Fruit fly (Drosophila melanogaster) whole organism, prepupa: Measurements from ENCODE around the gene rdog.

Source experiments
- CG10631 ChIP-seq: fragments of 200-800 bp; sonication (Bioruptor generic); optimal IDR thresholded peaks from 2 replicates; lab custom pipeline; 2016; ENCODE audit warnings: missing biosample characterization, missing genetic modification characterization
- CG10669 ChIP-seq: fragments of 200-800 bp; sonication (Bioruptor generic); optimal IDR thresholded peaks from 3 replicates; lab custom pipeline; 2018; ENCODE audit warnings: missing biosample characterization, mild to moderate bottlenecking, missing genetic modification characterization, moderate library complexity
- CG11294 ChIP-seq: fragments of 200-800 bp; sonication (Bioruptor generic); IDR thresholded peaks from 2 replicates; pipeline ENCODE4 v1.3.6; 2022; ENCODE audit warnings: missing biosample characterization, missing genetic modification characterization
- CG15336 ChIP-seq: fragments of 200-800 bp; sonication (Bioruptor generic); IDR thresholded peaks from 2 replicates; pipeline ENCODE4 v1.3.6; 2022; ENCODE audit warnings: missing biosample characterization, missing genetic modification characterization
- CG1621 ChIP-seq: fragments of 200-800 bp; sonication (Bioruptor generic); optimal IDR thresholded peaks from 3 replicates; lab custom pipeline; 2018; ENCODE audit warnings: missing biosample characterization, mild to moderate bottlenecking, missing genetic modification characterization
- CG16779 ChIP-seq: fragments of 200-800 bp; sonication (Bioruptor generic); optimal IDR thresholded peaks from 3 replicates; lab custom pipeline; 2017; ENCODE audit warnings: missing biosample characterization, mild to moderate bottlenecking, missing genetic modification characterization
- CG3032 ChIP-seq: fragments of 200-800 bp; optimal IDR thresholded peaks from 2 replicates; lab custom pipeline; 2019; ENCODE audit warnings: missing biosample characterization, mild to moderate bottlenecking, missing genetic modification characterization, moderate library complexity
- CG32006 ChIP-seq: fragments of 200-800 bp; sonication (Bioruptor generic); optimal IDR thresholded peaks from 3 replicates; lab custom pipeline; 2017; ENCODE audit warnings: missing biosample characterization, mild to moderate bottlenecking, missing genetic modification characterization
- CG34406 ChIP-seq: fragments of 200-800 bp; sonication (Bioruptor generic); optimal IDR thresholded peaks from 3 replicates; lab custom pipeline; 2016; ENCODE audit warnings: missing biosample characterization, missing genetic modification characterization
- CG4318 ChIP-seq: fragments of 200-800 bp; sonication (Bioruptor generic); optimal IDR thresholded peaks from 3 replicates; lab custom pipeline; 2017; ENCODE audit warnings: missing biosample characterization, mild to moderate bottlenecking, missing genetic modification characterization
- CG6163 ChIP-seq: fragments of 200-800 bp; sonication (Bioruptor generic); IDR thresholded peaks from 3 replicates; pipeline ENCODE4 v1.3.6; 2022; ENCODE audit warnings: missing biosample characterization, missing genetic modification characterization
- CG6808 ChIP-seq: fragments of 200-800 bp; sonication (Bioruptor generic); optimal IDR thresholded peaks from 3 replicates; lab custom pipeline; 2017; ENCODE audit warnings: missing biosample characterization, missing genetic modification characterization, mild to moderate bottlenecking, moderate library complexity, missing genetic modification reagents
- CG6854 ChIP-seq: fragments of 200-800 bp; sonication (Bioruptor generic); optimal IDR thresholded peaks from 2 replicates; lab custom pipeline; 2017; ENCODE audit warnings: missing biosample characterization, mild to moderate bottlenecking, missing genetic modification characterization
- CG8119 ChIP-seq: fragments of 200-800 bp; sonication (Bioruptor generic); IDR thresholded peaks from 3 replicates; pipeline ENCODE4 v1.3.6; 2022; ENCODE audit warnings: missing biosample characterization, missing genetic modification characterization
- CG8319 ChIP-seq: fragments of 200-800 bp; sonication (Bioruptor generic); optimal IDR thresholded peaks from 3 replicates; lab custom pipeline; 2016; ENCODE audit warnings: missing biosample characterization, missing genetic modification characterization
- CG8632 ChIP-seq: fragments of 200-800 bp; sonication (Bioruptor generic); optimal IDR thresholded peaks from 3 replicates; lab custom pipeline; 2016; ENCODE audit warnings: missing biosample characterization, missing genetic modification characterization
- Eip75B ChIP-seq: fragments of 200-800 bp; sonication (Bioruptor generic); optimal IDR thresholded peaks from 3 replicates; lab custom pipeline; 2016; ENCODE audit warnings: missing biosample characterization, missing genetic modification characterization
- Eip78C ChIP-seq: fragments of 200-800 bp; sonication (Bioruptor generic); peaks from one replicate; lab custom pipeline; 2016; ENCODE audit warnings: missing biosample characterization, missing genetic modification characterization
- Eip93F ChIP-seq: fragments of 200-800 bp; sonication (Bioruptor generic); optimal IDR thresholded peaks from 2 replicates; lab custom pipeline; 2016; ENCODE audit warnings: missing biosample characterization, mild to moderate bottlenecking, missing genetic modification characterization
- Ets21C ChIP-seq: fragments of 200-800 bp; sonication (Bioruptor generic); optimal IDR thresholded peaks from 3 replicates; lab custom pipeline; 2016; ENCODE audit warnings: missing biosample characterization, missing genetic modification characterization
- Ets96B ChIP-seq: fragments of 200-800 bp; optimal IDR thresholded peaks from 2 replicates; lab custom pipeline; 2019; ENCODE audit warnings: missing biosample characterization, mild to moderate bottlenecking, missing genetic modification characterization, moderate library complexity
- Gug ChIP-seq: fragments of 200-800 bp; sonication (Bioruptor generic); IDR thresholded peaks from 2 replicates; pipeline ENCODE4 v1.3.6; 2022; ENCODE audit warnings: missing biosample characterization, missing genetic modification characterization
- Hr39 ChIP-seq: fragments of 200-800 bp; sonication (Bioruptor generic); optimal IDR thresholded peaks from 2 replicates; lab custom pipeline; 2016; ENCODE audit warnings: missing biosample characterization, missing genetic modification characterization
- Hr4 ChIP-seq: fragments of 200-800 bp; sonication (Bioruptor generic); optimal IDR thresholded peaks from 3 replicates; lab custom pipeline; 2016; ENCODE audit warnings: missing biosample characterization, missing genetic modification characterization
- Lpt ChIP-seq: fragments of 200-800 bp; sonication (Bioruptor generic); optimal IDR thresholded peaks from 3 replicates; lab custom pipeline; 2016; ENCODE audit warnings: missing biosample characterization, missing genetic modification characterization
- Met ChIP-seq: fragments of 200-800 bp; sonication (Bioruptor generic); optimal IDR thresholded peaks from 3 replicates; lab custom pipeline; 2016; ENCODE audit warnings: missing biosample characterization, missing genetic modification characterization
- OdsH ChIP-seq: fragments of 200-800 bp; sonication (Bioruptor generic); optimal IDR thresholded peaks from 3 replicates; lab custom pipeline; 2016; ENCODE audit warnings: missing biosample characterization, missing genetic modification characterization
- Smox ChIP-seq: fragments of 200-800 bp; sonication (Bioruptor generic); optimal IDR thresholded peaks from 3 replicates; lab custom pipeline; 2016; ENCODE audit warnings: missing biosample characterization, missing genetic modification characterization
- Sox102F ChIP-seq: fragments of 200-800 bp; sonication (Bioruptor generic); optimal IDR thresholded peaks from 2 replicates; lab custom pipeline; 2016; ENCODE audit warnings: missing biosample characterization, mild to moderate bottlenecking, missing genetic modification characterization
- Sox14 ChIP-seq: fragments of 200-800 bp; sonication (Bioruptor generic); optimal IDR thresholded peaks from 3 replicates; lab custom pipeline; 2016; ENCODE audit warnings: missing biosample characterization, missing genetic modification characterization
- Sox15 ChIP-seq: fragments of 200-800 bp; sonication (Bioruptor generic); optimal IDR thresholded peaks from 3 replicates; lab custom pipeline; 2016; ENCODE audit warnings: missing biosample characterization, missing genetic modification characterization
- achi ChIP-seq: fragments of 200-800 bp; sonication (Bioruptor generic); optimal IDR thresholded peaks from 3 replicates; lab custom pipeline; 2016; ENCODE audit warnings: missing biosample characterization, missing genetic modification characterization
- acj6 ChIP-seq: fragments of 200-800 bp; sonication (Bioruptor generic); optimal IDR thresholded peaks from 3 replicates; lab custom pipeline; 2016; ENCODE audit warnings: missing biosample characterization, missing genetic modification characterization
- cyc ChIP-seq: fragments of 200-800 bp; sonication (Bioruptor generic); optimal IDR thresholded peaks from 3 replicates; lab custom pipeline; 2016; ENCODE audit warnings: missing biosample characterization, missing genetic modification characterization
- dac ChIP-seq: fragments of 200-800 bp; sonication (Bioruptor generic); optimal IDR thresholded peaks from 2 replicates; lab custom pipeline; 2017; ENCODE audit warnings: missing biosample characterization, mild to moderate bottlenecking, missing genetic modification characterization
- dsx ChIP-seq: fragments of 200-800 bp; optimal IDR thresholded peaks from 3 replicates; lab custom pipeline; 2019; ENCODE audit warnings: missing biosample characterization, mild to moderate bottlenecking, missing genetic modification characterization, moderate library complexity; ENCODE audit not compliant: poor library complexity, severe bottlenecking
- eg ChIP-seq: fragments of 200-800 bp; sonication (Bioruptor generic); IDR thresholded peaks from 3 replicates; pipeline ENCODE4 v1.3.6; 2022; ENCODE audit warnings: missing biosample characterization, missing genetic modification characterization
- fd85E ChIP-seq: fragments of 200-800 bp; sonication (Bioruptor generic); optimal IDR thresholded peaks from 3 replicates; lab custom pipeline; 2016; ENCODE audit warnings: missing biosample characterization, missing genetic modification characterization
- fkh ChIP-seq: fragments of 200-800 bp; sonication (Bioruptor generic); optimal IDR thresholded peaks from 3 replicates; lab custom pipeline; 2017; ENCODE audit warnings: missing biosample characterization, mild to moderate bottlenecking, missing genetic modification characterization, moderate library complexity
- lz ChIP-seq: fragments of 200-800 bp; sonication (Bioruptor generic); optimal IDR thresholded peaks from 3 replicates; lab custom pipeline; 2016; ENCODE audit warnings: missing biosample characterization, missing genetic modification characterization
- net ChIP-seq: fragments of 200-800 bp; sonication (Bioruptor generic); optimal IDR thresholded peaks from 3 replicates; lab custom pipeline; 2016; ENCODE audit warnings: missing biosample characterization, missing genetic modification characterization
- pdm3 ChIP-seq: fragments of 200-800 bp; sonication (Bioruptor generic); optimal IDR thresholded peaks from 3 replicates; lab custom pipeline; 2016; ENCODE audit warnings: missing biosample characterization, missing genetic modification characterization
- salr ChIP-seq, 2 experiments: fragments of 200-800 bp; sonication (Bioruptor generic); optimal IDR thresholded peaks; 3 replicates each; lab custom pipeline; 2016 to 2018; ENCODE audit warnings: missing biosample characterization in 2 of 2, missing genetic modification characterization in 2 of 2, mild to moderate bottlenecking in 1 of 2
- ss ChIP-seq, 2 experiments: fragments of 200-800 bp; sonication (Bioruptor generic); optimal IDR thresholded peaks; 2 replicates in 1 of 2; 3 replicates in 1 of 2; lab custom pipeline; 2017 to 2018; ENCODE audit warnings: mild to moderate bottlenecking in 2 of 2, missing biosample characterization in 2 of 2, missing genetic modification characterization in 2 of 2, moderate library complexity in 1 of 2
- svp ChIP-seq: fragments of 200-800 bp; sonication (Bioruptor generic); peaks from one replicate; lab custom pipeline; 2016; ENCODE audit warnings: missing biosample characterization, missing genetic modification characterization
- topi ChIP-seq: fragments of 200-800 bp; sonication (Bioruptor generic); optimal IDR thresholded peaks from 3 replicates; lab custom pipeline; 2016; ENCODE audit warnings: missing biosample characterization, missing genetic modification characterization

The rdog gene

DNA sequence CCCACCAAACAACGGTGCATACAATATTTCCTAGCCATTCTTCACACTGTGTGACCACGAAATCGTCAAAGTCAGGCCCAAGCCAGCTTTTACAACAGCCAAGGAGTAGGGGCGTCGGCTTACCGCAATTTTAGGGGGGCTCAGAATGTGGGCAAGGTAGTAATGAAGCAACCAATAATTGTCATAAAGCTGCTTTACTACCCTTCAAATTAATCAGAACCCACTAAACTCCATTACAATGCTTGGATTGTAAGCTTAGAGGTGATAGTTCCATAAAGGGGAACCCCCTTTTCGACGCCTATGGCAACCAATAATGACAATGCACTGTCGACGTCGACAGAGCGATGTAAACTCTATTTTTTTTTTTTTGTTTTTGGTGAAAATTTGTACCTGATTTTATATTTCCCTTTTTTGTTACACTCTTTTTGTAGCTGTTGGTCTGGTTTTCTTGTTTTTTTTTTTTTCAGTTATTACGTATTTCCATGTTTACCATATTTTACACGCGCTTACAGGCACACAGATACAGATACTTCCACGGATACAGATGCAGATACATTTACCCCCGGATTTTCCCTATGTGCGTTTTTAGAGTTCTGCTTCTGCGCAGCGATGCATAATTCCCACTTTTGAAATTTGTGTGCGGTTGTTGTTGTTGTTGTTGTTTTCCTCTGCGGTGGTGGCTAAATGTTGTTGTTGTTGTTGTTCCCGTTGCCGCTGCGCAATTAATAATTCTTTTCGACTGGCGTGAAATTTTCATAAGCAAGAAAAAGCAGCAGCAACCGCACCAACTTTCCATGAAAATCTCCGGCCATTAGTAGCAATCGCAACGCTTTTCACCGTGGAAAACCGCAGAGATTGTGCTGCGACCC, 46.9 kb downstream of the rdog start (continued):
- TF ChIP-seq Sox14 (GFP tag; lab: Kevin White, UChicago) (peak; percentile 27), Hr4 (GFP tag; lab: Kevin White, UChicago) (peak; percentile 85), CG4318 (GFP tag; lab: Kevin White, UChicago) (peak; percentile 73), net (GFP tag; lab: Kevin White, UChicago) (peak; percentile 71), Met (no peak), CG10669 (GFP tag; lab: Kevin White, UChicago) (peak; percentile 20), CG8319 (GFP tag; lab: Kevin White, UChicago) (no peak), OdsH (GFP tag; lab: Kevin White, UChicago) (peak; percentile 63), Sox15 (GFP tag; lab: Kevin White, UChicago) (no peak), Lpt (GFP tag; lab: Kevin White, UChicago) (peak; percentile 46), fd85E (GFP tag; lab: Kevin White, UChicago) (no peak), eg (GFP tag; lab: Robert Waterston, UW) (peak; percentile 76), fkh (GFP tag; lab: Kevin White, UChicago) (no peak), CG10631 (peak; percentile 52), CG16779 (tag; lab: Kevin White, UChicago) (peak; percentile 3), dac (GFP tag; lab: Kevin White, UChicago) (peak; percentile 68), Eip75B (GFP tag; lab: Kevin White, UChicago) (peak; percentile 24), Hr39 (no peak), achi (GFP tag; lab: Kevin White, UChicago) (peak; percentile 51), svp (no peak), salr (GFP tag; optimal IDR thresholded peaks at IDR 0.05; lab: Kevin White, UChicago) (peak in 1 of 2 experiments; percentile 58), cyc (GFP tag; lab: Kevin White, UChicago) (no peak), CG1621 (tag; lab: Kevin White, UChicago) (peak; percentile 12), Eip93F (GFP tag; lab: Kevin White, UChicago) (no peak), Sox102F (GFP tag; lab: Kevin White, UChicago) (no peak), Ets96B (tag; lab: Kevin White, UChicago) (peak; percentile 47), CG8119 (peak; percentile 77), CG6808 (GFP tag; lab: Kevin White, UChicago) (peak; percentile 50), topi (GFP tag; lab: Kevin White, UChicago) (no peak), Ets21C (no peak), CG3032 (peak; percentile 55), dsx (GFP tag; lab: Kevin White, UChicago) (peak; percentile 18), acj6 (GFP tag; lab: Kevin White, UChicago) (peak; percentile 54), Gug (GFP tag; lab: Robert Waterston, UW) (peak; percentile 45; the same call in 1 of the 2 replicates)
- TF ChIP-seq, all 60 proteins: peak for 35

DNA sequence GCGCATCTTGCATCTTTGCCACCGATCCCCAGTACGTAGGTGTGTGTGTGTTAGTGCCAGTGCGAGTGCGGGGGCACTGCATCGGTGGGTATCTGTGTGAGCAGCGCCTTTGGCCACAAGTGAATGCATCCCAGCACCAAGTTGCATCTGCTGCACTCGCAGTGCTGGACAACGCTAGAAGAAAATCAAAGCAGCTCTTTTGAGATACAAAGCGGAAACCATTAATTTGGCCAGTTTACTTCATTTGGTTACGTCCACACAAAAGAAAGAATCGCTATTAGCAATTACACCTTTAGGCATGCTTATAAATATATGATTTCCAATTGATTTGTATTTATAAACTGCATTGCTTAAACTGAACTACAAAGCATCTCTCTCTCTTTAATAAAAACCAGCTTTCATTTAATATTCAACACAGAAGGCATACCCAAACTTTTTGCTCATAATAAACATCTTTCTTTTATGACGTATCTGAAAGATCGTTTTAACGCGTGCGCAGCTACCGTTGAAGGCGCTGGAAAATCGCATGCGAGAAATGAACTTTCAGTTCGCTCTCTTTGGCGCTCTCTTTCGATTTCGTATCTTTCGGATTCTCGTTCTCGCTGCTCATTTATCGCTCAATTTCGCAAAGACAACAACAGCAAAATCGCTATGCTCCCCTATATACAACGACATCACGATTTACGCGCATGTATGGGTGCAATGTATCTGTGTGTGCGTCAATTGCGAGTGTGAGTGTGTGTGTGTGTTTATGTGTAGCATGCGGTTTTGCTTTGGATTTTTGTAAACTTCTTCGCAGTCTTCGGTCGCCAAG, 48.5 kb downstream of the rdog start:
- peak; percentile 64 for TF ChIP-seq Eip78C (GFP tag; lab: Kevin White, UChicago)
- no peak for TF ChIP-seq CG15336 (GFP tag; lab: Robert Waterston, UW)
- TF ChIP-seq net (GFP tag; lab: Kevin White, UChicago) = no peak
- TF ChIP-seq Sox102F (GFP tag; lab: Kevin White, UChicago) = no peak
- peak; percentile 33 for TF ChIP-seq CG6808 (GFP tag; lab: Kevin White, UChicago)
- TF ChIP-seq Lpt (GFP tag; lab: Kevin White, UChicago) = no peak
- TF ChIP-seq CG6854 (GFP tag; lab: Kevin White, UChicago) = no peak
- no peak for TF ChIP-seq lz (GFP tag; lab: Kevin White, UChicago)
- TF ChIP-seq CG1621 (tag; lab: Kevin White, UChicago) = no peak
- no peak for TF ChIP-seq Hr4 (GFP tag; lab: Kevin White, UChicago)
- TF ChIP-seq Eip93F (GFP tag; lab: Kevin White, UChicago) = no peak
- TF ChIP-seq pdm3 (GFP tag; lab: Kevin White, UChicago) = no peak
- TF ChIP-seq topi (GFP tag; lab: Kevin White, UChicago) = no peak
- TF ChIP-seq salr (GFP tag; optimal IDR thresholded peaks at IDR 0.05; lab: Kevin White, UChicago) = peak in 1 of 2 experiments; percentile 3
- no peak for TF ChIP-seq CG34406 (GFP tag; lab: Kevin White, UChicago)
- TF ChIP-seq CG11294 (GFP tag; lab: Robert Waterston, UW) = no peak
- no peak for TF ChIP-seq CG4318 (GFP tag; lab: Kevin White, UChicago)
- TF ChIP-seq Met = no peak
- TF ChIP-seq CG32006 (GFP tag; lab: Kevin White, UChicago) = peak; percentile 22
- TF ChIP-seq dsx (GFP tag; lab: Kevin White, UChicago) = peak; percentile 47
- 0 out of 3 replicates have a peak, but pooled peaks have one; percentile 5 for TF ChIP-seq CG6163 (GFP tag; lab: Robert Waterston, UW)
- no peak for TF ChIP-seq Smox
- TF ChIP-seq ss (GFP tag; optimal IDR thresholded peaks at IDR 0.05; lab: Kevin White, UChicago) = peak in 1 of 2 experiments; percentile 23
- no peak for TF ChIP-seq CG8632 (GFP tag; lab: Kevin White, UChicago)
